Worm (Caenorhabditis elegans): ENCODE results near the gene Y70G10A.3.
"Not testable (repeated sequence)": the region's sequence is repeated elsewhere in the genome, so short reads cannot be mapped to it uniquely, and the experiment has no call there.

Y70G10A.3 gene

DNA sequence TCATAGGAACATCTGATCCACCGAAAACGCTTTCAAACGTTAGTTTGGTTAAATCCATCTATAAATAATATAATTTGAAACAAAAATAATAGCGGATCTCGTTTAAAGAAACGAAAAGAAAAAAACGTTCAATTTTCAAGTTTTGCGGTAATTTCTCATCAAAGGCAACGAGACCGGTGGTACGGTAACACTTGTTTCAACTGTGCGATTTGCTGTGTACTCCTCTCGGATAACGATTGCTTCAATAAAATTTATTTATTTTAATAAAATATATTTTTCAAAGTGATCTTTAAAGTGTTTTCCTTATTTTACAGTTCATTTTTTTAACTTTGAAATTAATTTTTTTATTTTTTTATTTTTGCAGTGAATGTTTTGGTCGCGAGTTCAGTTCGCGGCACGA is 20.3 kb upstream of the Y70G10A.3 start, which contains the start of the genes rde-4 and cox-14:
Gene rde-4 (minus strand): TSS at position 60 of the 400 bp plus-strand sequence.
Gene cox-14 (plus strand): TSS at position 356 of the 400 bp plus-strand sequence.
- TF ChIP-seq tbx-11 (GFP tag; IDR thresholded peaks at IDR 0.05) (no peak), ama-1 (optimal IDR thresholded peaks at IDR 0.05) (no peak), F13C5.2 (tag; optimal IDR thresholded peaks at IDR 0.05) (no peak), tra-4 (tag; optimal IDR thresholded peaks at IDR 0.05) (no peak), pes-1 (GFP tag; IDR thresholded peaks at IDR 0.05) (no peak), ets-7 (tag; optimal IDR thresholded peaks at IDR 0.05) (no peak), sea-1 (GFP tag; conservative IDR thresholded peaks at IDR 0.05) (no peak), ceh-13 (GFP tag; optimal IDR thresholded peaks at IDR 0.05) (no peak), scrt-1 (GFP tag; IDR thresholded peaks at IDR 0.05) (no peak), ceh-36 (tag; optimal IDR thresholded peaks at IDR 0.05) (no peak), hnd-1 (tag; optimal IDR thresholded peaks at IDR 0.05) (no peak), tbx-37 (GFP tag; conservative IDR thresholded peaks at IDR 0.05) (no peak)

- not testable (repeated sequence) for TF ChIP-seq flt-1 (GFP tag; IDR thresholded peaks at IDR 0.05); sea-1 (GFP tag; conservative IDR thresholded peaks at IDR 0.05); hnd-1 (tag; optimal IDR thresholded peaks at IDR 0.05)
These were observed 17.0 kb upstream of the Y70G10A.3 start, which contains the start of gene Y70G10A.4 for ce11 chrIII:10221860-10222259. Y70G10A.4 (plus strand) TSS chrIII:10222160.

- TF ChIP-seq F13C5.2 (tag; optimal IDR thresholded peaks at IDR 0.05) (no peak), scrt-1 (GFP tag; IDR thresholded peaks at IDR 0.05) (no peak), pes-1 (GFP tag; IDR thresholded peaks at IDR 0.05) (no peak), sea-1 (GFP tag; conservative IDR thresholded peaks at IDR 0.05) (no peak), hmg-4 (GFP tag; optimal IDR thresholded peaks at IDR 0.05) (no peak), flt-1 (GFP tag; IDR thresholded peaks at IDR 0.05) (no peak)
These were observed 7.3 kb upstream of the Y70G10A.3 start for ce11 chrIII:10231641-10232040.

- no peak for TF ChIP-seq scrt-1 (GFP tag; IDR thresholded peaks at IDR 0.05)
- no peak for TF ChIP-seq tra-4 (tag; optimal IDR thresholded peaks at IDR 0.05)
- TF ChIP-seq pes-1 (GFP tag; IDR thresholded peaks at IDR 0.05): no peak
These were observed 4.9 kb upstream of the Y70G10A.3 start, which contains the start of gene paml-1 for ce11 chrIII:10233979-10234378. paml-1 (minus strand) TSS chrIII:10234079.

DNA sequence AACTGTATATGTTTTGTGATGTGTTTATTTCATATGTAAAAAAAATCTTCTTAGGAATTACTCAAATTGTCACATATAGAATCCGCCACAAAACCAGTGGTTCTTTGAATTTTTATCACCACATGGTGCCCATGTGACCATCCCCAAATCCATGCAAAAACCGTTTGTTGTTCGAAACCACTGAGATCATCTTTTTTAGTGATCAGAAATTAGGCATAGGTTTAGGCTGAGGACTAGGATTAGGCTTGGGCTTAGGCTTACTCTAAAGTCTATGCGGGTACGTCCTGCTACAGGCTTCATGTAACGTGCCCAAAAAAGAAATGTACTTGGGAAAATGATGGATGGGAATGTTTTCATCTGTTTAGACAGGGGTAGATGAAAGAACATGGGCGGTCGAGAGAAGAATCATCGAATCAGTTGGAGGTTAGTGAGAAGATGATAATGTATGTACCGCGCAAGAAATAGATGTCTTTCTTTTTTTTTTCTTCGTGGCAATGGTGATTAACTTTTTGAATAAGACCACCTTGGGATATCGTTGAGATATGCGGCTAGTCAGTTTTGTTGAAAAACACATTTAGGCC is 2.5 kb upstream of the Y70G10A.3 start:
- TF ChIP-seq tbx-11 (GFP tag; IDR thresholded peaks at IDR 0.05) (no peak), B0310.2 (tag; optimal IDR thresholded peaks at IDR 0.05) (no peak), tbx-37 (GFP tag; conservative IDR thresholded peaks at IDR 0.05) (no peak), scrt-1 (GFP tag; IDR thresholded peaks at IDR 0.05) (no peak), F13C5.2 (tag; optimal IDR thresholded peaks at IDR 0.05) (no peak), aly-1 (tag; optimal IDR thresholded peaks at IDR 0.05) (no peak), ama-1 (optimal IDR thresholded peaks at IDR 0.05) (no peak), ceh-13 (GFP tag; optimal IDR thresholded peaks at IDR 0.05) (no peak), hnd-1 (tag; optimal IDR thresholded peaks at IDR 0.05) (no peak), sea-1 (GFP tag; conservative IDR thresholded peaks at IDR 0.05) (no peak), ceh-36 (tag; optimal IDR thresholded peaks at IDR 0.05) (no peak), tra-4 (tag; optimal IDR thresholded peaks at IDR 0.05) (no peak), ets-7 (tag; optimal IDR thresholded peaks at IDR 0.05) (no peak), hmg-4 (GFP tag; optimal IDR thresholded peaks at IDR 0.05) (no peak), hmbx-1 (tag; optimal IDR thresholded peaks at IDR 0.05) (no peak), pes-1 (GFP tag; IDR thresholded peaks at IDR 0.05) (no peak)

DNA sequence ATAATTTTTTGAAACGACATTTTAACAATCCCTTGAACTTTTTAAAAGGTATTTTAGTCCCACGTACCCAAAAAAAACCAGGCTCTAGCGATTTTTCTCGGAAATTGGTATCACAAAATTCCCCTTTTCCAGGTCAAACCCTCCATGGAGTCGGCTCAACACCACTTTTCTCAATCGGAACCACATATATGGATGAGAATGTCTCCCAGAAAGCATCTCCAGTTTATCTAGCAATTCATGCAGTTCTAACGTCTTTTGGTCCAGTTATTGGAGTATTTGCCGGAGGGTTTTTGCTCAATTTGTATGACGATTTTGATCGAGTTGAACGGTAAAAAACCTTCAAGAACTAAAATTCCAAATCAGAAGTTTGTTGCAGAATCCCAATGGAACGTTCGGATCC is 1.2 kb downstream of the Y70G10A.3 start:
- TF ChIP-seq tbx-11 (GFP tag; IDR thresholded peaks at IDR 0.05) (no peak), flt-1 (GFP tag; IDR thresholded peaks at IDR 0.05) (no peak), hmg-4 (GFP tag; optimal IDR thresholded peaks at IDR 0.05) (no peak), scrt-1 (GFP tag; IDR thresholded peaks at IDR 0.05) (no peak), aly-1 (tag; optimal IDR thresholded peaks at IDR 0.05) (no peak), hnd-1 (tag; optimal IDR thresholded peaks at IDR 0.05) (no peak), sea-1 (GFP tag; conservative IDR thresholded peaks at IDR 0.05) (no peak), ceh-13 (GFP tag; optimal IDR thresholded peaks at IDR 0.05) (no peak), pes-1 (GFP tag; IDR thresholded peaks at IDR 0.05) (no peak), ets-7 (tag; optimal IDR thresholded peaks at IDR 0.05) (no peak), ceh-36 (tag; optimal IDR thresholded peaks at IDR 0.05) (no peak), B0310.2 (tag; optimal IDR thresholded peaks at IDR 0.05) (no peak)

ce11 chrIII:10241332-10241829 is 2.5 kb downstream of the Y70G10A.3 start:
- no peak for TF ChIP-seq B0310.2 (tag; optimal IDR thresholded peaks at IDR 0.05)
- TF ChIP-seq scrt-1 (GFP tag; IDR thresholded peaks at IDR 0.05): no peak
- TF ChIP-seq ceh-13 (GFP tag; optimal IDR thresholded peaks at IDR 0.05): no peak
- TF ChIP-seq tbx-37 (GFP tag; conservative IDR thresholded peaks at IDR 0.05): no peak
- TF ChIP-seq ama-1 (optimal IDR thresholded peaks at IDR 0.05): no peak
- no peak for TF ChIP-seq tbx-11 (GFP tag; IDR thresholded peaks at IDR 0.05)
- no peak for TF ChIP-seq F13C5.2 (tag; optimal IDR thresholded peaks at IDR 0.05)
- no peak for TF ChIP-seq tra-4 (tag; optimal IDR thresholded peaks at IDR 0.05)
- TF ChIP-seq ets-7 (tag; optimal IDR thresholded peaks at IDR 0.05): no peak
- TF ChIP-seq flt-1 (GFP tag; IDR thresholded peaks at IDR 0.05): no peak
- no peak for TF ChIP-seq ceh-36 (tag; optimal IDR thresholded peaks at IDR 0.05)

- TF ChIP-seq tra-4 (tag; optimal IDR thresholded peaks at IDR 0.05) (no peak), hnd-1 (tag; optimal IDR thresholded peaks at IDR 0.05) (no peak), aly-1 (tag; optimal IDR thresholded peaks at IDR 0.05) (no peak), ceh-13 (GFP tag; optimal IDR thresholded peaks at IDR 0.05) (no peak), ceh-36 (tag; optimal IDR thresholded peaks at IDR 0.05) (no peak), hmbx-1 (tag; optimal IDR thresholded peaks at IDR 0.05) (no peak), flt-1 (GFP tag; IDR thresholded peaks at IDR 0.05) (no peak), ama-1 (optimal IDR thresholded peaks at IDR 0.05) (no peak), hmg-4 (GFP tag; optimal IDR thresholded peaks at IDR 0.05) (no peak), F13C5.2 (tag; optimal IDR thresholded peaks at IDR 0.05) (no peak), sea-1 (GFP tag; conservative IDR thresholded peaks at IDR 0.05) (no peak), tbx-11 (GFP tag; IDR thresholded peaks at IDR 0.05) (no peak), tbx-37 (GFP tag; conservative IDR thresholded peaks at IDR 0.05) (no peak), pes-1 (GFP tag; IDR thresholded peaks at IDR 0.05) (no peak), scrt-1 (GFP tag; IDR thresholded peaks at IDR 0.05) (no peak), B0310.2 (tag; optimal IDR thresholded peaks at IDR 0.05) (no peak), ets-7 (tag; optimal IDR thresholded peaks at IDR 0.05) (no peak)
These were observed 5.1 kb downstream of the Y70G10A.3 start for ce11 chrIII:10244013-10244412.
